Fruit fly (Drosophila melanogaster): ENCODE measurements around the gene Nna1.

dm6 chrX:13737939-13738338 lies 45.8 kb downstream of the Nna1 start, which contains the start of gene CG11134:
- TF ChIP-seq psq (optimal IDR thresholded peaks at IDR 0.05), result no peak
- no peak for TF ChIP-seq usp (GFP tag; optimal IDR thresholded peaks at IDR 0.05)
- no peak for TF ChIP-seq pan (optimal IDR thresholded peaks at IDR 0.05)
- no peak for TF ChIP-seq CG8478 (optimal IDR thresholded peaks at IDR 0.05)
